Fruit fly (Drosophila melanogaster) whole organism, embryonic: ENCODE results near the gene CG11951.

Experiments
- Aef1 ChIP-seq: fragments of 200-800 bp; sonication (Bioruptor generic); IDR thresholded peaks from 3 replicates; pipeline ENCODE4 v1.3.6; 2022; ENCODE audit warnings: missing biosample characterization, missing genetic modification characterization
- Awh ChIP-seq: fragments of 200-800 bp; sonication (Bioruptor generic); IDR thresholded peaks from 2 replicates; pipeline ENCODE4, ENCODE4 v1.3.6; 2022; ENCODE audit warnings: missing biosample characterization, missing genetic modification characterization
- Blimp-1 ChIP-seq: fragments of 200-800 bp; sonication (Bioruptor generic); optimal IDR thresholded peaks from 3 replicates; lab custom pipeline; 2018; ENCODE audit warnings: missing biosample characterization, missing genetic modification characterization, mild to moderate bottlenecking, moderate library complexity, missing genetic modification reagents
- CG10654 ChIP-seq: fragments of 200-800 bp; sonication (Bioruptor generic); optimal IDR thresholded peaks from 2 replicates; lab custom pipeline; 2016; ENCODE audit warnings: missing biosample characterization, missing genetic modification characterization
- CG11085 ChIP-seq: fragments of 200-800 bp; sonication (Bioruptor generic); IDR thresholded peaks from 2 replicates; pipeline ENCODE4 v1.3.6; 2022; ENCODE audit warnings: missing biosample characterization, missing genetic modification characterization
- CG11695 ChIP-seq: fragments of 200-800 bp; sonication (Bioruptor generic); IDR thresholded peaks from 3 replicates; pipeline ENCODE4 v1.3.6; 2022; ENCODE audit warnings: missing biosample characterization, missing genetic modification characterization
- CG12391 ChIP-seq: fragments of 200-800 bp; sonication (Bioruptor generic); optimal IDR thresholded peaks from 3 replicates; lab custom pipeline; 2018; ENCODE audit warnings: missing biosample characterization, mild to moderate bottlenecking, missing genetic modification characterization, moderate library complexity
- CG12659 ChIP-seq: fragments of 200-800 bp; sonication (Bioruptor generic); optimal IDR thresholded peaks from 3 replicates; lab custom pipeline; 2017; ENCODE audit warnings: mild to moderate bottlenecking, missing biosample characterization, missing genetic modification reagents, missing genetic modification characterization
- CG14014 ChIP-seq: fragments of 200-800 bp; sonication (Bioruptor generic); IDR thresholded peaks from 2 replicates; pipeline ENCODE4 v1.3.6; 2022; ENCODE audit warnings: missing biosample characterization, missing genetic modification characterization
- CG14710 ChIP-seq: fragments of 200-800 bp; sonication (Bioruptor generic); optimal IDR thresholded peaks from 3 replicates; lab custom pipeline; 2019; ENCODE audit warnings: missing biosample characterization, mild to moderate bottlenecking, missing genetic modification characterization, moderate library complexity
- CG2875 ChIP-seq: fragments of 200-800 bp; sonication (Bioruptor generic); optimal IDR thresholded peaks from 2 replicates; lab custom pipeline; 2017; ENCODE audit warnings: missing biosample characterization, mild to moderate bottlenecking, missing genetic modification characterization, missing genetic modification reagents
- CG32772 ChIP-seq: fragments of 200-800 bp; sonication (Bioruptor generic); IDR thresholded peaks from 2 replicates; pipeline ENCODE4 v1.3.6; 2022; ENCODE audit warnings: missing biosample characterization, missing genetic modification characterization
- CG3847 ChIP-seq: fragments of 200-800 bp; sonication (Bioruptor generic); IDR thresholded peaks from 2 replicates; pipeline ENCODE4 v1.3.6; 2022; ENCODE audit warnings: missing biosample characterization, missing genetic modification characterization
- CG4360 ChIP-seq: fragments of 200-800 bp; sonication (Bioruptor generic); IDR thresholded peaks from 2 replicates; pipeline ENCODE4 v1.3.6; 2022; ENCODE audit warnings: missing biosample characterization, missing genetic modification characterization
- CG43689 ChIP-seq: fragments of 200-800 bp; sonication (Bioruptor generic); IDR thresholded peaks from 2 replicates; pipeline ENCODE4 v1.3.6; 2022; ENCODE audit warnings: missing biosample characterization, missing genetic modification characterization
- CG4707 ChIP-seq: fragments of 200-800 bp; sonication (Bioruptor generic); optimal IDR thresholded peaks from 2 replicates; lab custom pipeline; 2018; ENCODE audit warnings: missing biosample characterization, mild to moderate bottlenecking, missing genetic modification characterization, moderate library complexity
- CG6654 ChIP-seq: fragments of 200-800 bp; sonication (Bioruptor generic); optimal IDR thresholded peaks from 2 replicates; lab custom pipeline; 2017; ENCODE audit warnings: missing biosample characterization, mild to moderate bottlenecking, missing genetic modification characterization
- CG6683 ChIP-seq: fragments of 200-800 bp; sonication (Bioruptor generic); optimal IDR thresholded peaks from 2 replicates; lab custom pipeline; 2017; ENCODE audit warnings: missing biosample characterization, mild to moderate bottlenecking, missing genetic modification characterization, missing genetic modification reagents
- CG7357 ChIP-seq: fragments of 200-800 bp; sonication (Bioruptor generic); IDR thresholded peaks from 3 replicates; pipeline ENCODE4 v1.3.6; 2022; ENCODE audit warnings: missing biosample characterization, missing genetic modification characterization
- CG7987 ChIP-seq: fragments of 200-800 bp; sonication (Bioruptor generic); optimal IDR thresholded peaks from 2 replicates; lab custom pipeline; 2018; ENCODE audit warnings: missing biosample characterization, mild to moderate bottlenecking, missing genetic modification characterization, moderate library complexity
- CG8478 ChIP-seq: fragments of >200 bp; optimal IDR thresholded peaks from 2 replicates; lab custom pipeline; 2018
- CG8944 ChIP-seq: fragments of 200-800 bp; sonication (Bioruptor generic); optimal IDR thresholded peaks from 3 replicates; lab custom pipeline; 2016; ENCODE audit warnings: missing biosample characterization, missing genetic modification characterization
- Dip2 ChIP-seq: fragments of 200-800 bp; sonication (Bioruptor generic); IDR thresholded peaks from 2 replicates; pipeline ENCODE4 v1.3.6; 2022; ENCODE audit warnings: missing biosample characterization, missing genetic modification characterization
- H2.0 ChIP-seq: fragments of 200-800 bp; sonication (Bioruptor generic); IDR thresholded peaks from 2 replicates; pipeline ENCODE4 v1.3.6; 2022; ENCODE audit warnings: missing biosample characterization, missing genetic modification characterization
- MESR4 ChIP-seq: fragments of 200-800 bp; sonication (Bioruptor generic); optimal IDR thresholded peaks from 2 replicates; lab custom pipeline; 2018; ENCODE audit warnings: missing biosample characterization, mild to moderate bottlenecking, missing genetic modification characterization, moderate library complexity
- Nf-YA ChIP-seq: fragments of 200-800 bp; sonication (Bioruptor generic); IDR thresholded peaks from 2 replicates; pipeline ENCODE4 v1.3.6; 2022; ENCODE audit warnings: missing biosample characterization, missing genetic modification characterization
- NfI ChIP-seq: fragments of 200-800 bp; sonication (Bioruptor generic); optimal IDR thresholded peaks from 3 replicates; lab custom pipeline; 2018; ENCODE audit warnings: missing biosample characterization, mild to moderate bottlenecking, missing genetic modification characterization, moderate library complexity
- PHDP ChIP-seq: fragments of 200-800 bp; sonication (Bioruptor generic); optimal IDR thresholded peaks from 3 replicates; lab custom pipeline; 2018; ENCODE audit warnings: missing biosample characterization, mild to moderate bottlenecking, missing genetic modification characterization, moderate library complexity
- Ssrp ChIP-seq: fragments of 200-800 bp; sonication (Bioruptor generic); optimal IDR thresholded peaks from 2 replicates; lab custom pipeline; 2018; ENCODE audit warnings: missing biosample characterization, mild to moderate bottlenecking, missing genetic modification characterization, moderate library complexity
- Usf ChIP-seq: fragments of 200-800 bp; sonication (Bioruptor generic); optimal IDR thresholded peaks from 2 replicates; lab custom pipeline; 2017; ENCODE audit warnings: missing genotype, missing biosample characterization, missing genetic modification characterization
- caup ChIP-seq: fragments of 200-800 bp; sonication (Bioruptor generic); optimal IDR thresholded peaks from 3 replicates; lab custom pipeline; 2017; ENCODE audit warnings: missing biosample characterization, mild to moderate bottlenecking, missing genetic modification characterization, moderate library complexity; ENCODE audit not compliant: severe bottlenecking
- corto ChIP-seq: fragments of 200-800 bp; sonication (Bioruptor generic); optimal IDR thresholded peaks from 2 replicates; lab custom pipeline; 2016; ENCODE audit warnings: missing biosample characterization, mild to moderate bottlenecking, missing genetic modification characterization, moderate library complexity
- dati ChIP-seq: fragments of 200-800 bp; sonication (Bioruptor generic); IDR thresholded peaks from 2 replicates; pipeline ENCODE4 v1.3.6; 2022; ENCODE audit warnings: missing biosample characterization, missing genetic modification characterization
- ems ChIP-seq: fragments of 200-800 bp; sonication (Bioruptor generic); optimal IDR thresholded peaks from 3 replicates; lab custom pipeline; 2016; ENCODE audit warnings: missing biosample characterization, missing genetic modification characterization
- exex ChIP-seq: fragments of 200-800 bp; sonication (Bioruptor generic); optimal IDR thresholded peaks from 4 replicates; lab custom pipeline; 2018; ENCODE audit warnings: missing biosample characterization, mild to moderate bottlenecking, missing genetic modification characterization, moderate library complexity
- fd96Cb ChIP-seq: fragments of 200-800 bp; sonication (Bioruptor generic); optimal IDR thresholded peaks from 2 replicates; lab custom pipeline; 2018; ENCODE audit warnings: missing biosample characterization, mild to moderate bottlenecking, missing genetic modification characterization, moderate library complexity
- gfzf ChIP-seq: fragments of 200-800 bp; sonication (Bioruptor generic); optimal IDR thresholded peaks from 2 replicates; lab custom pipeline; 2016; ENCODE audit warnings: missing biosample characterization, mild to moderate bottlenecking, missing genetic modification characterization, moderate library complexity
- jumu ChIP-seq: fragments of 200-800 bp; sonication (Bioruptor generic); optimal IDR thresholded peaks from 3 replicates; lab custom pipeline; 2016; ENCODE audit warnings: missing biosample characterization, missing genetic modification characterization
- kay ChIP-seq: fragments of 200-800 bp; sonication (Bioruptor generic); optimal IDR thresholded peaks from 2 replicates; lab custom pipeline; 2016; ENCODE audit warnings: missing biosample characterization, missing genetic modification characterization
- ken ChIP-seq: fragments of 200-800 bp; sonication (Bioruptor generic); IDR thresholded peaks from 3 replicates; pipeline ENCODE4 v1.3.6; 2022; ENCODE audit warnings: missing biosample characterization, missing genetic modification characterization
- lbe ChIP-seq: fragments of 200-800 bp; sonication (Bioruptor generic); optimal IDR thresholded peaks from 2 replicates; lab custom pipeline; 2016; ENCODE audit warnings: missing biosample characterization, mild to moderate bottlenecking, missing genetic modification characterization
- lilli ChIP-seq: fragments of 200-800 bp; sonication (Bioruptor generic); optimal IDR thresholded peaks from 3 replicates; lab custom pipeline; 2016; ENCODE audit warnings: missing biosample characterization, missing genetic modification characterization
- maf-S ChIP-seq: fragments of 200-800 bp; sonication (Bioruptor generic); optimal IDR thresholded peaks from 2 replicates; lab custom pipeline; 2016; ENCODE audit warnings: missing biosample characterization, missing genetic modification characterization
- otp ChIP-seq: fragments of 200-800 bp; sonication (Bioruptor generic); IDR thresholded peaks from 3 replicates; pipeline ENCODE4, ENCODE4 v1.3.6; 2022; ENCODE audit warnings: missing biosample characterization, missing genetic modification characterization
- pita ChIP-seq: fragments of 200-800 bp; sonication (Bioruptor generic); optimal IDR thresholded peaks from 2 replicates; lab custom pipeline; 2017; ENCODE audit warnings: missing biosample characterization, mild to moderate bottlenecking, missing genetic modification characterization
- run ChIP-seq: fragments of 200-800 bp; sonication (Bioruptor generic); optimal IDR thresholded peaks from 3 replicates; lab custom pipeline; 2018; ENCODE audit warnings: missing biosample characterization, mild to moderate bottlenecking, missing genetic modification characterization
- sd ChIP-seq: fragments of 200-800 bp; sonication (Bioruptor generic); optimal IDR thresholded peaks from 3 replicates; lab custom pipeline; 2018; ENCODE audit warnings: missing biosample characterization, mild to moderate bottlenecking, missing genetic modification characterization, moderate library complexity
- so ChIP-seq: fragments of 200-800 bp; sonication (Bioruptor generic); IDR thresholded peaks from 3 replicates; pipeline ENCODE4 v1.3.6; 2022; ENCODE audit warnings: missing biosample characterization, missing genetic modification characterization
- trh ChIP-seq: fragments of 200-800 bp; sonication (Bioruptor generic); optimal IDR thresholded peaks from 2 replicates; lab custom pipeline; 2016; ENCODE audit warnings: missing biosample characterization, missing genetic modification characterization
- z ChIP-seq: fragments of 200-800 bp; sonication (Bioruptor generic); IDR thresholded peaks from 3 replicates; pipeline ENCODE4 v1.3.6; 2022; ENCODE audit warnings: missing biosample characterization, missing genetic modification characterization
- zf30C ChIP-seq: fragments of 200-800 bp; sonication (Bioruptor generic); optimal IDR thresholded peaks from 3 replicates; lab custom pipeline; 2018; ENCODE audit warnings: missing biosample characterization, mild to moderate bottlenecking, missing genetic modification characterization
- zfh2 ChIP-seq: fragments of 200-800 bp; sonication (Bioruptor generic); optimal IDR thresholded peaks from 2 replicates; lab custom pipeline; 2016; ENCODE audit warnings: missing biosample characterization, missing genetic modification characterization

Gene CG11951

DNA sequence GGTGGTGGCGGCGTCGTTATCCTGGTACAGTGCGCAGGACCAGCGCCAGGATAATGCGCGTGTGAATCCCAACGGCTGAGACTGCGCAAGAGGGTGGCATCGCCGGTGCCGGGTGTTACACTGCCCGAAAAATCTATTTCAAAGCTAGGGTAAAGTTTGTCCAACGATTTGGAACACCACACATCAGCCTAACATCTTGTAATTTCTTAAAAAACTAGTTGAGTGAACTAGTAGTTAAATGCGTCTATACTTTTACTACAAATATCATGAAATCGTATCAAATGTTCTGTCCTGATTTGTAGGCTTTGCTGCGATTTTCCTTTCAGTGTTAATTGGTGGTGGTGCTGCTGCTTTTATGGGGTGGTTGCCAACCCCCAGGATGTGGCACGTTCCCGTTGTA lies 26.6 kb upstream of the CG11951 start (continued):
- TF ChIP-seq fd96Cb (peak; percentile 33), trh (GFP tag; lab: Kevin White, UChicago) (no peak), Usf (GFP tag; lab: Kevin White, UChicago) (no peak), CG11085 (GFP tag; lab: Robert Waterston, UW) (no peak), Nf-YA (GFP tag; lab: Robert Waterston, UW) (no peak), Awh (no peak), jumu (GFP tag; lab: Kevin White, UChicago) (peak; percentile 10), Ssrp (tag; lab: Kevin White, UChicago) (peak; percentile 53), maf-S (GFP tag; lab: Kevin White, UChicago) (no peak), MESR4 (GFP tag; lab: Kevin White, UChicago) (no peak), CG10654 (GFP tag; lab: Kevin White, UChicago) (no peak), CG12659 (GFP tag; lab: Kevin White, UChicago) (no peak), Aef1 (GFP tag; lab: Robert Waterston, UW) (no peak), zfh2 (GFP tag; lab: Kevin White, UChicago) (no peak), CG6654 (no peak), exex (no peak), CG12391 (peak; percentile 53), CG7987 (GFP tag; lab: Kevin White, UChicago) (no peak), pita (no peak), corto (GFP tag; lab: Kevin White, UChicago) (no peak), otp (GFP tag; lab: Robert Waterston, UW) (0 out of 3 replicates have a peak, but pooled peaks have one; percentile 10), NfI (GFP tag; lab: Kevin White, UChicago) (no peak), kay (no peak), CG11695 (0 out of 3 replicates have a peak, but pooled peaks have one; percentile 21), CG7357 (GFP tag; lab: Robert Waterston, UW) (no peak), H2.0 (GFP tag; lab: Robert Waterston, UW) (peak; percentile 19; the same call in 1 of the 2 replicates), CG14014 (GFP tag; lab: Robert Waterston, UW) (no peak), Blimp-1 (peak; percentile 63), caup (GFP tag; lab: Kevin White, UChicago) (no peak), CG32772 (GFP tag; lab: Robert Waterston, UW) (no peak), CG8944 (GFP tag; lab: Kevin White, UChicago) (no peak), zf30C (GFP tag; lab: Kevin White, UChicago) (peak; percentile 90), dati (GFP tag; lab: Robert Waterston, UW) (no peak), z (GFP tag; lab: Robert Waterston, UW) (no peak), ems (GFP tag; lab: Kevin White, UChicago) (no peak), sd (no peak), CG8478 (no peak), CG4707 (GFP tag; lab: Kevin White, UChicago) (no peak), run (tag; lab: Kevin White, UChicago) (no peak), Dip2 (GFP tag; lab: Robert Waterston, UW) (no peak), CG43689 (GFP tag; lab: Robert Waterston, UW) (no peak), lbe (GFP tag; lab: Kevin White, UChicago) (no peak), CG4360 (GFP tag; lab: Robert Waterston, UW) (no peak), ken (GFP tag; lab: Robert Waterston, UW) (no peak), CG3847 (GFP tag; lab: Robert Waterston, UW) (no peak), so (no peak), lilli (GFP tag; lab: Kevin White, UChicago) (no peak), CG2875 (GFP tag; lab: Kevin White, UChicago) (peak; percentile 39), gfzf (no peak), CG14710 (tag; lab: Kevin White, UChicago) (peak; percentile 64), CG6683 (no peak), PHDP (tag; lab: Kevin White, UChicago) (peak; percentile 31)
